Worm (Caenorhabditis elegans): Measurements from ENCODE around the gene Y60A9A.1.

- TF ChIP-seq snpc-4 (tag; optimal IDR thresholded peaks at IDR 0.05) (no peak), nhr-23 (tag; optimal IDR thresholded peaks at IDR 0.05) (no peak), nhr-77 (tag; optimal IDR thresholded peaks at IDR 0.05) (no peak), ceh-82 (tag; optimal IDR thresholded peaks at IDR 0.05) (no peak), elt-2 (tag; optimal IDR thresholded peaks at IDR 0.05) (no peak), ztf-11 (tag; optimal IDR thresholded peaks at IDR 0.05) (no peak), lin-39 (tag; optimal IDR thresholded peaks at IDR 0.05) (no peak), skn-1 (tag; optimal IDR thresholded peaks at IDR 0.05) (no peak)
These were observed 5.9 kb upstream of the Y60A9A.1 start, which contains the start of gene Y60A9.3 for ce11 chrX:14382951-14383350.
